Worm (Caenorhabditis elegans) whole organism, L3 larva: ENCODE measurements around the gene cup-4.

Source experiments
- lin-15B ChIP-seq: fragments of 150-350 bp; optimal IDR thresholded peaks from 2 replicates; lab custom pipeline; 2014; ENCODE audit warnings: missing biosample characterization, missing genetic modification characterization
- nhr-237 ChIP-seq: fragments of 150-350 bp; optimal IDR thresholded peaks from 2 replicates; lab custom pipeline; 2014; ENCODE audit warnings: missing biosample characterization, missing genetic modification characterization

DNA sequence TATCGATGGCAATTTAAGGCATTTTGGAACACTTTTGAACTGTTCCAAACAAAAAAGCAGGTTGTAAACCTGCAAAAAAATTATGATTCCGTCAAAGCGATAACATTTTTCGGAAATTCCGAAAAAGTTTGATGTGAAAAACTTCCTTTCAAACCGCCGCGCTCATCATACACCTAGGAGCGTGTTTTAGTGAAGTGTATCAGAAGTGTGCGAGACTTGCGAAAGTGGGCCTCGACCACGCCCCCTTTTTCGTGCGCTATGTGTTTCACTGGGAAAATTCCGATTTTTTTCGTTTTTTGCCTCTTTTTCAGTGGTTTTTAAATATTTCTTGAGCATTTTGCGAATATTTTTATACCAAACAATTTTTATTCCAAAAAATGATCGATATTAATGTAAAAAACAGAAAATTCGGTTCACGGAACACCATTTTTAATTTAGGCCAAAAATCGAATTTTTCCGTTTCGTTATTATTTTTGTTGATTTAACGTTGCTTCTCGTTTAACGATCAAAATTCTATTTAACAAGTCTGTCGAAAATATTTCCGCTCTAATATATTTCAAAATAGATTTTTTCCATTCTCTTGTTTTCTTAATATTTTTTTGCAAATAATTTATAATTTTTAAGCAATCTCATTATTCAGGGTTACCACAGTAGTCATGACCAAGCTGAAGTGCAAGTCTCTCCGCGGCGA is 11.7 kb upstream of the cup-4 start, which contains the start of gene rpl-35:
- peak; percentile 100 for TF ChIP-seq lin-15B (tag; lab: Kevin White, UChicago)
- TF ChIP-seq nhr-237, result peak; percentile 48
